Fruit fly (Drosophila melanogaster) whole organism: ENCODE data around the gene Cbl.

Source experiments
- Dll ChIP-seq: fragments of >200 bp; optimal IDR thresholded peaks from 2 replicates; lab custom pipeline; 2017
- EcR ChIP-seq, 2 experiments: fragments of >200 bp; optimal IDR thresholded peaks; 2 replicates each; lab custom pipeline; 2017; ENCODE audit warnings: missing biosample characterization in 2 of 2, missing genetic modification characterization in 2 of 2, missing genetic modification reagents in 2 of 2
- pan ChIP-seq: fragments of >200 bp; optimal IDR thresholded peaks from 2 replicates; lab custom pipeline; 2017
- psq ChIP-seq: fragments of >200 bp; optimal IDR thresholded peaks from 2 replicates; lab custom pipeline; 2017

DNA sequence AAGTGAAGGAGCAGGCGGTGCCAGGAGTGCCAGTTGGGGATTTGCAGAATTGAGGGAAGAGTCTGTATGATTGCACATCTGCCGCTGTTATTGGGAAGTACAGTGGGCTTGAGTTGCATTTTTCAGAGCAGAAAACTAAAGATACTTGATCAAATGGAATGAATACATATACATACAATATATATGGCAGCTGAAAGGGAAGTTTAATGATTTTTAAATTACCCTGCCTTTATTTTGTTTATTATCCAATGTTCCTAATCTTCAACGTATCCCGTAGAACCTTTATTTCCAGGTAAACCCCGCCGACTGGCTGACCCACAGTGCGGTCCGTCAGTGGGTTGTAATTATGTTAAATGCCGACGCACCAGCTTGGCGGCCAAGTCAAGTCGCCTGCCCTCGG lies 56.2 kb downstream of the Cbl start:
- TF ChIP-seq pan (no peak), Dll (lab: Kevin White, UChicago) (no peak), EcR (GFP tag; optimal IDR thresholded peaks at IDR 0.05; lab: Kevin White, UChicago) (no peak), psq (lab: Kevin White, UChicago) (no peak)
